Fruit fly (Drosophila melanogaster) whole organism, embryonic: ENCODE results near the gene CG14326.
A peak's percentile ranks its signal among the peaks of the same experiment; 100 is the strongest.

Experiments
- Ada2b ChIP-seq: fragments of 200-800 bp; sonication (Bioruptor generic); IDR thresholded peaks from 2 replicates; pipeline ENCODE4 v1.3.6; 2022; ENCODE audit warnings: missing biosample characterization, missing genetic modification characterization
- Awh ChIP-seq: fragments of 200-800 bp; sonication (Bioruptor generic); IDR thresholded peaks from 2 replicates; pipeline ENCODE4, ENCODE4 v1.3.6; 2022; ENCODE audit warnings: missing biosample characterization, missing genetic modification characterization
- BEAF-32 ChIP-seq: fragments of 200-800 bp; sonication (Bioruptor generic); optimal IDR thresholded peaks from 3 replicates; lab custom pipeline; 2017; ENCODE audit warnings: missing biosample characterization, missing genetic modification characterization, mild to moderate bottlenecking, moderate library complexity, missing genetic modification reagents
- CG10979 ChIP-seq: fragments of 200-800 bp; sonication (Bioruptor generic); optimal IDR thresholded peaks from 2 replicates; lab custom pipeline; 2018; ENCODE audit warnings: missing biosample characterization, mild to moderate bottlenecking, missing genetic modification characterization, moderate library complexity
- CG11504 ChIP-seq: fragments of 200-800 bp; sonication (Bioruptor generic); optimal IDR thresholded peaks from 3 replicates; lab custom pipeline; 2019; ENCODE audit warnings: missing biosample characterization, mild to moderate bottlenecking, missing genetic modification characterization, moderate library complexity
- CG12104 ChIP-seq: fragments of 200-800 bp; sonication (Bioruptor generic); optimal IDR thresholded peaks from 3 replicates; lab custom pipeline; 2016; ENCODE audit warnings: missing biosample characterization, missing genetic modification characterization
- CG12299 ChIP-seq: fragments of 200-800 bp; sonication (Bioruptor generic); optimal IDR thresholded peaks from 2 replicates; lab custom pipeline; 2018; ENCODE audit warnings: missing biosample characterization, mild to moderate bottlenecking, missing genetic modification characterization
- CG12391 ChIP-seq: fragments of 200-800 bp; sonication (Bioruptor generic); optimal IDR thresholded peaks from 3 replicates; lab custom pipeline; 2018; ENCODE audit warnings: missing biosample characterization, mild to moderate bottlenecking, missing genetic modification characterization, moderate library complexity
- CG15514 ChIP-seq: fragments of 200-800 bp; sonication (Bioruptor generic); optimal IDR thresholded peaks from 3 replicates; lab custom pipeline; 2017; ENCODE audit warnings: missing biosample characterization, missing genetic modification characterization, mild to moderate bottlenecking, moderate library complexity, missing genetic modification reagents
- CG15696 ChIP-seq: fragments of 200-800 bp; sonication (Bioruptor generic); optimal IDR thresholded peaks from 2 replicates; lab custom pipeline; 2019; ENCODE audit warnings: missing biosample characterization, mild to moderate bottlenecking, missing genetic modification characterization, moderate library complexity
- CG17361 ChIP-seq: fragments of 200-800 bp; sonication (Bioruptor generic); IDR thresholded peaks from 3 replicates; pipeline ENCODE4 v1.3.6; 2022; ENCODE audit warnings: missing biosample characterization, missing genetic modification characterization
- CG17568 ChIP-seq: fragments of 200-800 bp; sonication (Bioruptor generic); optimal IDR thresholded peaks from 2 replicates; lab custom pipeline; 2018; ENCODE audit warnings: missing biosample characterization, mild to moderate bottlenecking, missing genetic modification characterization, moderate library complexity
- CG33557 ChIP-seq: fragments of 200-800 bp; sonication (Bioruptor generic); optimal IDR thresholded peaks from 2 replicates; lab custom pipeline; 2019; ENCODE audit warnings: missing biosample characterization, mild to moderate bottlenecking, missing genetic modification characterization, moderate library complexity
- CG6813 ChIP-seq: fragments of 200-800 bp; sonication (Bioruptor generic); optimal IDR thresholded peaks from 2 replicates; lab custom pipeline; 2017; ENCODE audit warnings: missing biosample characterization, missing genetic modification characterization, mild to moderate bottlenecking, moderate library complexity, missing genetic modification reagents
- CG7556 ChIP-seq: fragments of 200-800 bp; sonication (Bioruptor generic); optimal IDR thresholded peaks from 2 replicates; lab custom pipeline; 2017; ENCODE audit warnings: missing biosample characterization, mild to moderate bottlenecking, missing genetic modification characterization
- CG9437 ChIP-seq: fragments of 200-800 bp; sonication (Bioruptor generic); optimal IDR thresholded peaks from 2 replicates; lab custom pipeline; 2018; ENCODE audit warnings: missing biosample characterization, mild to moderate bottlenecking, missing genetic modification characterization
- CG9797 ChIP-seq: fragments of 200-800 bp; sonication (Bioruptor generic); optimal IDR thresholded peaks from 3 replicates; lab custom pipeline; 2018; ENCODE audit warnings: missing biosample characterization, mild to moderate bottlenecking, missing genetic modification characterization
- D19A ChIP-seq: fragments of 200-800 bp; optimal IDR thresholded peaks from 3 replicates; lab custom pipeline; 2019; ENCODE audit warnings: missing biosample characterization, mild to moderate bottlenecking, missing genetic modification characterization, moderate library complexity
- D19B ChIP-seq: fragments of 200-800 bp; sonication (Bioruptor generic); optimal IDR thresholded peaks from 2 replicates; lab custom pipeline; 2017; ENCODE audit warnings: missing biosample characterization, mild to moderate bottlenecking, missing genetic modification characterization
- Dp ChIP-seq: fragments of 200-800 bp; sonication (Bioruptor generic); optimal IDR thresholded peaks from 2 replicates; lab custom pipeline; 2018; ENCODE audit warnings: missing biosample characterization, mild to moderate bottlenecking, missing genetic modification characterization, moderate library complexity
- Ets65A ChIP-seq: fragments of 200-800 bp; sonication (Bioruptor generic); peaks from one replicate; lab custom pipeline; 2016; ENCODE audit warnings: missing biosample characterization, missing genetic modification characterization
- Ets97D ChIP-seq: fragments of 200-800 bp; sonication (Bioruptor generic); optimal IDR thresholded peaks from 3 replicates; lab custom pipeline; 2016; ENCODE audit warnings: missing biosample characterization, missing genetic modification characterization
- Fer1 ChIP-seq: fragments of 200-800 bp; sonication (Bioruptor generic); optimal IDR thresholded peaks from 2 replicates; lab custom pipeline; 2017; ENCODE audit warnings: missing biosample characterization, mild to moderate bottlenecking, missing genetic modification characterization
- HLH4C ChIP-seq: fragments of 200-800 bp; sonication (Bioruptor generic); IDR thresholded peaks from 3 replicates; pipeline ENCODE4 v1.3.6; 2022; ENCODE audit warnings: missing biosample characterization, missing genetic modification characterization; ENCODE audit not compliant: partially characterized antibody
- Hmr ChIP-seq: fragments of 200-800 bp; sonication (Bioruptor generic); optimal IDR thresholded peaks from 3 replicates; lab custom pipeline; 2017; ENCODE audit warnings: mild to moderate bottlenecking, missing biosample characterization, missing genetic modification reagents, missing genetic modification characterization
- Hmx ChIP-seq: fragments of 200-800 bp; sonication (Bioruptor generic); optimal IDR thresholded peaks from 2 replicates; lab custom pipeline; 2016; ENCODE audit warnings: missing biosample characterization, missing genetic modification characterization
- Lhr ChIP-seq: fragments of 200-800 bp; sonication (Bioruptor generic); optimal IDR thresholded peaks from 3 replicates; lab custom pipeline; 2017; ENCODE audit warnings: mild to moderate bottlenecking, missing biosample characterization, missing genetic modification reagents, missing genetic modification characterization
- Mad ChIP-seq: fragments of 200-800 bp; sonication (Bioruptor generic); optimal IDR thresholded peaks from 2 replicates; lab custom pipeline; 2016; ENCODE audit warnings: missing biosample characterization, missing genetic modification characterization
- Pdp1 ChIP-seq, 2 experiments: fragments of 200-800 bp; sonication (Bioruptor generic); optimal IDR thresholded peaks; 3 replicates each; lab custom pipeline; 2016; ENCODE audit warnings: missing biosample characterization in 2 of 2, missing genetic modification characterization in 2 of 2, mild to moderate bottlenecking in 1 of 2, moderate library complexity in 1 of 2
- Ravus ChIP-seq: fragments of 200-800 bp; sonication (Bioruptor generic); IDR thresholded peaks from 2 replicates; pipeline ENCODE4 v1.3.6; 2022; ENCODE audit warnings: missing biosample characterization, missing genetic modification characterization
- Rfx ChIP-seq: fragments of 200-800 bp; sonication (Bioruptor generic); IDR thresholded peaks from 2 replicates; pipeline ENCODE4 v1.3.6; 2022; ENCODE audit warnings: missing biosample characterization, missing genetic modification characterization
- Side ChIP-seq: fragments of 200-800 bp; sonication (Bioruptor generic); optimal IDR thresholded peaks from 2 replicates; lab custom pipeline; 2016; ENCODE audit warnings: missing biosample characterization, missing genetic modification characterization
- ara ChIP-seq: fragments of 200-800 bp; sonication (Bioruptor generic); IDR thresholded peaks from 2 replicates; pipeline ENCODE4 v1.3.6; 2022; ENCODE audit warnings: missing biosample characterization, missing genetic modification characterization
- bigmax ChIP-seq: fragments of 200-800 bp; sonication (Bioruptor generic); optimal IDR thresholded peaks from 2 replicates; lab custom pipeline; 2018; ENCODE audit warnings: missing biosample characterization, mild to moderate bottlenecking, missing genetic modification characterization
- bsh ChIP-seq, 2 experiments: fragments of 200-800 bp; sonication (Bioruptor generic); optimal IDR thresholded peaks; 2 replicates each; lab custom pipeline; 2017 to 2018; ENCODE audit warnings: mild to moderate bottlenecking in 2 of 2, missing biosample characterization in 2 of 2, missing genetic modification characterization in 2 of 2, moderate library complexity in 1 of 2
- cwo ChIP-seq: fragments of 200-800 bp; sonication (Bioruptor generic); optimal IDR thresholded peaks from 3 replicates; lab custom pipeline; 2017; ENCODE audit warnings: missing biosample characterization, missing genetic modification characterization, mild to moderate bottlenecking, moderate library complexity, missing genetic modification reagents
- dan ChIP-seq: fragments of 200-800 bp; sonication (Bioruptor generic); IDR thresholded peaks from 2 replicates; pipeline ENCODE4 v1.3.6; 2022; ENCODE audit warnings: missing biosample characterization, missing genetic modification characterization
- danr ChIP-seq: fragments of 200-800 bp; sonication (Bioruptor generic); IDR thresholded peaks from 2 replicates; pipeline ENCODE4 v1.3.6; 2022; ENCODE audit warnings: missing biosample characterization, missing genetic modification characterization
- ewg ChIP-seq: fragments of 200-800 bp; sonication (Bioruptor generic); optimal IDR thresholded peaks from 3 replicates; lab custom pipeline; 2017; ENCODE audit warnings: mild to moderate bottlenecking, missing biosample characterization, missing genetic modification reagents, missing genetic modification characterization
- gce ChIP-seq: fragments of 200-800 bp; sonication (Bioruptor generic); IDR thresholded peaks from 3 replicates; pipeline ENCODE4 v1.3.6; 2022; ENCODE audit warnings: missing biosample characterization, missing genetic modification characterization
- maf-S ChIP-seq: fragments of 200-800 bp; sonication (Bioruptor generic); optimal IDR thresholded peaks from 2 replicates; lab custom pipeline; 2016; ENCODE audit warnings: missing biosample characterization, missing genetic modification characterization
- nerfin-1 ChIP-seq: fragments of 200-800 bp; sonication (Bioruptor generic); optimal IDR thresholded peaks from 3 replicates; lab custom pipeline; 2019; ENCODE audit warnings: missing biosample characterization, mild to moderate bottlenecking, missing genetic modification characterization, moderate library complexity
- pb ChIP-seq: fragments of 200-800 bp; sonication (Bioruptor generic); optimal IDR thresholded peaks from 3 replicates; lab custom pipeline; 2016; ENCODE audit warnings: missing biosample characterization, missing genetic modification characterization
- pho ChIP-seq: fragments of 200-800 bp; sonication (Bioruptor generic); optimal IDR thresholded peaks from 2 replicates; lab custom pipeline; 2016; ENCODE audit warnings: missing biosample characterization, missing genetic modification characterization
- phol ChIP-seq: fragments of 200-800 bp; sonication (Bioruptor generic); optimal IDR thresholded peaks from 3 replicates; lab custom pipeline; 2018; ENCODE audit warnings: missing biosample characterization, mild to moderate bottlenecking, missing genetic modification characterization, moderate library complexity
- pnt ChIP-seq: fragments of 200-800 bp; sonication (Bioruptor generic); optimal IDR thresholded peaks from 3 replicates; lab custom pipeline; 2016; ENCODE audit warnings: missing biosample characterization, missing genetic modification characterization
- row ChIP-seq: fragments of 200-800 bp; sonication (Bioruptor generic); IDR thresholded peaks from 3 replicates; pipeline ENCODE4 v1.3.6; 2022; ENCODE audit warnings: missing biosample characterization, missing genetic modification characterization
- sna ChIP-seq: fragments of 200-800 bp; sonication (Bioruptor generic); IDR thresholded peaks from 2 replicates; pipeline ENCODE4 v1.3.6; 2022; ENCODE audit warnings: missing biosample characterization, missing genetic modification characterization; ENCODE audit not compliant: partially characterized antibody
- sqz ChIP-seq: fragments of 200-800 bp; sonication (Bioruptor generic); optimal IDR thresholded peaks from 3 replicates; lab custom pipeline; 2018; ENCODE audit warnings: missing biosample characterization, mild to moderate bottlenecking, missing genetic modification characterization
- usp ChIP-seq: fragments of >200 bp; optimal IDR thresholded peaks from 2 replicates; lab custom pipeline; 2017; ENCODE audit warnings: missing biosample characterization, missing genetic modification characterization
- wor ChIP-seq: fragments of 200-800 bp; sonication (Bioruptor generic); IDR thresholded peaks from 2 replicates; pipeline ENCODE4 v1.3.6; 2022; ENCODE audit warnings: missing biosample characterization, missing genetic modification characterization

Gene CG14326

DNA sequence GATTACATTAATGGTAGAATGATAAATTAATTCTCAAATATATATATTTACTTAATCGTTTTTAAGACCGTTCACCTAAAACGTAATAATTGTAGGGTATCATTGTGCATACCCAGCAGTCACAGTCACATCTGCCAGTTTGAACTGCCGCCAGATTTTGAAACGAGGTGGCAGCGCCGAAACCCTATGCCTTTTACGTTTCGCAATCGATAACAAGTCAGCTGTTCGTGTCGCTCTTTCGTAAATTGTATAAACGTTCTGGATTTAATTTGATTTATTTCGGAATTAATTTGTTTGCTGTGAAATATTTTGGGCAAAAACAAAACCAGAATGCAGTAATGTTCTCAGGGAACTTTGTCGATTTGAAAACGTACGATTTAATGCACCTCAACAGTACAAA is 28.5 kb downstream of the CG14326 start, which contains the start of gene CG14322 (continued):
- no peak for TF ChIP-seq Hmr (GFP tag; lab: Kevin White, UChicago)
- TF ChIP-seq CG15696 = peak; percentile 8
- TF ChIP-seq Lhr = no peak
- TF ChIP-seq nerfin-1 (tag; lab: Kevin White, UChicago) = no peak
- no peak for TF ChIP-seq sqz (GFP tag; lab: Kevin White, UChicago)
- TF ChIP-seq Fer1 (GFP tag; lab: Kevin White, UChicago) = no peak
- TF ChIP-seq Rfx = no peak; the same call in 1 of the 2 replicates
- TF ChIP-seq Side (GFP tag; lab: Kevin White, UChicago) = no peak
- no peak for TF ChIP-seq Ravus (GFP tag; lab: Robert Waterston, UW)
- TF ChIP-seq pb = no peak
- no peak for TF ChIP-seq Ada2b (GFP tag; lab: Robert Waterston, UW)
- peak; percentile 94 for TF ChIP-seq D19B (GFP tag; lab: Kevin White, UChicago)
- peak; percentile 76 for TF ChIP-seq row
- TF ChIP-seq CG9437 (GFP tag; lab: Kevin White, UChicago) = peak; percentile 97
- no peak for TF ChIP-seq ara (GFP tag; lab: Robert Waterston, UW)
- TF ChIP-seq BEAF-32 (GFP tag; lab: Kevin White, UChicago) = peak; percentile 43
- no peak for TF ChIP-seq cwo
- no peak for TF ChIP-seq ewg (GFP tag; lab: Kevin White, UChicago)
- TF ChIP-seq CG12299 (tag; lab: Kevin White, UChicago) = no peak
- TF ChIP-seq pnt (GFP tag; lab: Kevin White, UChicago) = no peak
- TF ChIP-seq Ets97D (GFP tag; lab: Kevin White, UChicago) = peak; percentile 6
- no peak for TF ChIP-seq pho
- TF ChIP-seq CG17361 (GFP tag; lab: Robert Waterston, UW) = no peak
- TF ChIP-seq Pdp1 (GFP tag; optimal IDR thresholded peaks at IDR 0.05; lab: Kevin White, UChicago) = peak in 1 of 2 experiments; percentile 88
- no peak for TF ChIP-seq CG9797 (GFP tag; lab: Kevin White, UChicago)
- TF ChIP-seq maf-S = no peak
- TF ChIP-seq Dp (GFP tag; lab: Kevin White, UChicago) = peak; percentile 86
- TF ChIP-seq phol (tag; lab: Kevin White, UChicago) = peak; percentile 14
- no peak for TF ChIP-seq Hmx (GFP tag; lab: Kevin White, UChicago)
- peak; percentile 25 for TF ChIP-seq CG11504 (tag; lab: Kevin White, UChicago)
- peak; percentile 52; the same call in 1 of the 2 replicates for TF ChIP-seq sna (GFP tag; lab: Robert Waterston, UW)
- no peak for TF ChIP-seq CG7556 (GFP tag; lab: Kevin White, UChicago)
- TF ChIP-seq CG33557 = no peak
- no peak for TF ChIP-seq gce (GFP tag; lab: Robert Waterston, UW)
- TF ChIP-seq wor (GFP tag; lab: Robert Waterston, UW) = no peak
- no peak for TF ChIP-seq bigmax (GFP tag; lab: Kevin White, UChicago)
- TF ChIP-seq CG15514 (GFP tag; lab: Kevin White, UChicago) = peak; percentile 31
- TF ChIP-seq Mad (GFP tag; lab: Kevin White, UChicago) = no peak
- TF ChIP-seq Ets65A (GFP tag; lab: Kevin White, UChicago) = peak; percentile 27
- TF ChIP-seq danr (GFP tag; lab: Robert Waterston, UW) = no peak
- TF ChIP-seq dan (GFP tag; lab: Robert Waterston, UW) = no peak
- no peak for TF ChIP-seq CG10979 (tag; lab: Kevin White, UChicago)
- no peak for TF ChIP-seq Awh
- TF ChIP-seq CG12104 (GFP tag; lab: Kevin White, UChicago) = no peak
- TF ChIP-seq bsh (GFP tag; optimal IDR thresholded peaks at IDR 0.05; lab: Kevin White, UChicago) = no peak
- TF ChIP-seq HLH4C = 0 out of 3 replicates have a peak, but pooled peaks have one; percentile 21
- TF ChIP-seq usp (GFP tag; lab: Kevin White, UChicago) = no peak
- no peak for TF ChIP-seq CG6813
- TF ChIP-seq D19A (tag; lab: Kevin White, UChicago) = no peak
- peak; percentile 30 for TF ChIP-seq CG12391
- TF ChIP-seq CG17568 (GFP tag; lab: Kevin White, UChicago) = no peak
